Worm (Caenorhabditis elegans): ENCODE measurements around the gene mlc-4.

ce11 chrIII:3393687-3394086, at the start of gene mlc-4:
- no peak for TF ChIP-seq pha-4 (tag; optimal IDR thresholded peaks at IDR 0.05)
- TF ChIP-seq eyg-1 (tag; optimal IDR thresholded peaks at IDR 0.05) = no peak
- TF ChIP-seq ama-1 (optimal IDR thresholded peaks at IDR 0.05) = no peak
- TF ChIP-seq odd-2 (tag; optimal IDR thresholded peaks at IDR 0.05) = no peak
- no peak for TF ChIP-seq fax-1 (tag; optimal IDR thresholded peaks at IDR 0.05)
- TF ChIP-seq lin-11 (tag; optimal IDR thresholded peaks at IDR 0.05) = no peak
- TF ChIP-seq ceh-9 (tag; optimal IDR thresholded peaks at IDR 0.05) = no peak

All from whole organism, late embryonic.